Fruit fly (Drosophila melanogaster) whole organism, embryonic: ENCODE results near the gene Mpc1.

ENCODE experiments used
- Atf-2 ChIP-seq: fragments of 200-800 bp; sonication (Bioruptor generic); optimal IDR thresholded peaks from 2 replicates; lab custom pipeline; 2016; ENCODE audit warnings: missing biosample characterization, missing genetic modification characterization
- Atf6 ChIP-seq: fragments of 200-800 bp; sonication (Bioruptor generic); IDR thresholded peaks from 2 replicates; pipeline ENCODE4 v1.3.6; 2022; ENCODE audit warnings: missing biosample characterization, missing genetic modification characterization
- CG10959 ChIP-seq: fragments of 200-800 bp; sonication (Bioruptor generic); IDR thresholded peaks from 2 replicates; pipeline ENCODE4 v1.3.6; 2022; ENCODE audit warnings: missing biosample characterization, missing genetic modification characterization
- CG12155 ChIP-seq: fragments of 200-800 bp; sonication (Bioruptor generic); optimal IDR thresholded peaks from 3 replicates; lab custom pipeline; 2016; ENCODE audit warnings: missing biosample characterization, missing genetic modification characterization
- CG12236 ChIP-seq: fragments of 200-800 bp; sonication (Bioruptor generic); optimal IDR thresholded peaks from 2 replicates; lab custom pipeline; 2016; ENCODE audit warnings: missing biosample characterization, missing genetic modification characterization
- CG12744 ChIP-seq: fragments of 200-800 bp; sonication (Bioruptor generic); optimal IDR thresholded peaks from 2 replicates; lab custom pipeline; 2016; ENCODE audit warnings: missing biosample characterization, missing genetic modification characterization
- CG13775 ChIP-seq: fragments of 200-800 bp; sonication (Bioruptor generic); optimal IDR thresholded peaks from 3 replicates; lab custom pipeline; 2017; ENCODE audit warnings: missing biosample characterization, mild to moderate bottlenecking, missing genetic modification characterization
- CG16815 ChIP-seq: fragments of 200-800 bp; sonication (Bioruptor generic); optimal IDR thresholded peaks from 3 replicates; lab custom pipeline; 2017; ENCODE audit warnings: missing biosample characterization, mild to moderate bottlenecking, missing genetic modification characterization
- CG17829 ChIP-seq: fragments of 200-800 bp; optimal IDR thresholded peaks from 2 replicates; lab custom pipeline; 2019; ENCODE audit warnings: missing biosample characterization, mild to moderate bottlenecking, missing genetic modification characterization, moderate library complexity
- CG18476 ChIP-seq: fragments of 200-800 bp; sonication (Bioruptor generic); optimal IDR thresholded peaks from 2 replicates; lab custom pipeline; 2016; ENCODE audit warnings: missing biosample characterization, mild to moderate bottlenecking, missing genetic modification characterization
- CG18619 ChIP-seq: fragments of 200-800 bp; sonication (Bioruptor generic); optimal IDR thresholded peaks from 3 replicates; lab custom pipeline; 2017; ENCODE audit warnings: missing biosample characterization, mild to moderate bottlenecking, missing genetic modification characterization
- CG2120 ChIP-seq: fragments of 200-800 bp; sonication (Bioruptor generic); optimal IDR thresholded peaks from 3 replicates; lab custom pipeline; 2016; ENCODE audit warnings: missing biosample characterization, missing genetic modification characterization
- CG2129 ChIP-seq: fragments of 200-800 bp; sonication (Bioruptor generic); IDR thresholded peaks from 2 replicates; pipeline ENCODE4 v1.3.6; 2022; ENCODE audit warnings: missing biosample characterization, missing genetic modification characterization; ENCODE audit not compliant: partially characterized antibody
- CG2875 ChIP-seq: fragments of 200-800 bp; sonication (Bioruptor generic); optimal IDR thresholded peaks from 2 replicates; lab custom pipeline; 2017; ENCODE audit warnings: missing biosample characterization, mild to moderate bottlenecking, missing genetic modification characterization, missing genetic modification reagents
- CG32767 ChIP-seq: fragments of 200-800 bp; sonication (Bioruptor generic); IDR thresholded peaks from 2 replicates; pipeline ENCODE4 v1.3.6; 2022; ENCODE audit warnings: missing biosample characterization, missing genetic modification characterization
- CG4360 ChIP-seq: fragments of 200-800 bp; sonication (Bioruptor generic); IDR thresholded peaks from 2 replicates; pipeline ENCODE4 v1.3.6; 2022; ENCODE audit warnings: missing biosample characterization, missing genetic modification characterization
- CG4424 ChIP-seq: fragments of 200-800 bp; sonication (Bioruptor generic); optimal IDR thresholded peaks from 3 replicates; lab custom pipeline; 2016; ENCODE audit warnings: missing biosample characterization, missing genetic modification characterization
- CG6272 ChIP-seq: fragments of 200-800 bp; sonication (Bioruptor generic); IDR thresholded peaks from 2 replicates; pipeline ENCODE4 v1.3.6; 2022; ENCODE audit warnings: missing biosample characterization, missing genetic modification characterization
- CG6765 ChIP-seq: fragments of 200-800 bp; sonication (Bioruptor generic); optimal IDR thresholded peaks from 3 replicates; lab custom pipeline; 2017; ENCODE audit warnings: missing biosample characterization, mild to moderate bottlenecking, missing genetic modification characterization
- CoRest ChIP-seq: fragments of 200-800 bp; sonication (Bioruptor generic); optimal IDR thresholded peaks from 3 replicates; lab custom pipeline; 2018; ENCODE audit warnings: missing biosample characterization, mild to moderate bottlenecking, missing genetic modification characterization, moderate library complexity
- Dfd ChIP-seq, 2 experiments: fragments of >200 bp; optimal IDR thresholded peaks; 2 replicates each; lab custom pipeline; 2017; ENCODE audit warnings: missing biosample characterization in 2 of 2, missing genetic modification characterization in 2 of 2
- Dip2 ChIP-seq: fragments of 200-800 bp; sonication (Bioruptor generic); IDR thresholded peaks from 2 replicates; pipeline ENCODE4 v1.3.6; 2022; ENCODE audit warnings: missing biosample characterization, missing genetic modification characterization
- E2f2 ChIP-seq: fragments of 200-800 bp; sonication (Bioruptor generic); IDR thresholded peaks from 2 replicates; pipeline ENCODE4 v1.3.6; 2022; ENCODE audit warnings: missing biosample characterization, missing genetic modification characterization
- ERR ChIP-seq: fragments of 200-800 bp; sonication (Bioruptor generic); optimal IDR thresholded peaks from 2 replicates; lab custom pipeline; 2016; ENCODE audit warnings: missing biosample characterization, missing genetic modification characterization
- Fer3 ChIP-seq: fragments of 200-800 bp; sonication (Bioruptor generic); optimal IDR thresholded peaks from 2 replicates; lab custom pipeline; 2018; ENCODE audit warnings: missing biosample characterization, mild to moderate bottlenecking, missing genetic modification characterization, moderate library complexity
- HLHmδ ChIP-seq: fragments of 200-800 bp; sonication (Bioruptor generic); optimal IDR thresholded peaks from 2 replicates; lab custom pipeline; 2018; ENCODE audit warnings: missing biosample characterization, mild to moderate bottlenecking, missing genetic modification characterization, moderate library complexity
- Hand ChIP-seq: fragments of 200-800 bp; sonication (Bioruptor generic); optimal IDR thresholded peaks from 2 replicates; lab custom pipeline; 2017; ENCODE audit warnings: mild to moderate bottlenecking, missing biosample characterization, missing genetic modification reagents, missing genetic modification characterization
- Hmr ChIP-seq: fragments of 200-800 bp; sonication (Bioruptor generic); optimal IDR thresholded peaks from 3 replicates; lab custom pipeline; 2017; ENCODE audit warnings: mild to moderate bottlenecking, missing biosample characterization, missing genetic modification reagents, missing genetic modification characterization
- Hr3 ChIP-seq: fragments of 200-800 bp; sonication (Bioruptor generic); optimal IDR thresholded peaks from 3 replicates; lab custom pipeline; 2016; ENCODE audit warnings: missing biosample characterization, missing genetic modification characterization
- Kr ChIP-seq: fragments of 200-800 bp; sonication (Bioruptor generic); optimal IDR thresholded peaks from 2 replicates; lab custom pipeline; 2017; ENCODE audit warnings: missing biosample characterization, mild to moderate bottlenecking, missing genetic modification characterization
- Lhr ChIP-seq: fragments of 200-800 bp; sonication (Bioruptor generic); optimal IDR thresholded peaks from 3 replicates; lab custom pipeline; 2017; ENCODE audit warnings: mild to moderate bottlenecking, missing biosample characterization, missing genetic modification reagents, missing genetic modification characterization
- MTF-1 ChIP-seq: fragments of 200-800 bp; sonication (Bioruptor generic); optimal IDR thresholded peaks from 2 replicates; lab custom pipeline; 2018; ENCODE audit warnings: missing biosample characterization, mild to moderate bottlenecking, missing genetic modification characterization, borderline replicate concordance
- NC2β ChIP-seq: fragments of 200-800 bp; sonication (Bioruptor generic); optimal IDR thresholded peaks from 2 replicates; lab custom pipeline; 2016; ENCODE audit warnings: missing biosample characterization, missing genetic modification characterization
- NFAT ChIP-seq: fragments of 200-800 bp; sonication (Bioruptor generic); IDR thresholded peaks from 2 replicates; pipeline ENCODE4 v1.3.6; 2022; ENCODE audit warnings: missing biosample characterization, missing genetic modification characterization
- Nf-YC ChIP-seq: fragments of 200-800 bp; optimal IDR thresholded peaks from 3 replicates; lab custom pipeline; 2019; ENCODE audit warnings: missing biosample characterization, mild to moderate bottlenecking, missing genetic modification characterization, moderate library complexity
- Six4 ChIP-seq: fragments of 200-800 bp; sonication (Bioruptor generic); optimal IDR thresholded peaks from 2 replicates; lab custom pipeline; 2016; ENCODE audit warnings: missing biosample characterization, missing genetic modification characterization
- az2 ChIP-seq: fragments of 200-800 bp; sonication (Bioruptor generic); optimal IDR thresholded peaks from 3 replicates; lab custom pipeline; 2016; ENCODE audit warnings: missing biosample characterization, missing genetic modification characterization
- bcd ChIP-seq: fragments of 200-800 bp; sonication (Bioruptor generic); optimal IDR thresholded peaks from 2 replicates; lab custom pipeline; 2017; ENCODE audit warnings: missing biosample characterization, mild to moderate bottlenecking, missing genetic modification characterization
- crc ChIP-seq: fragments of 200-800 bp; sonication (Bioruptor generic); optimal IDR thresholded peaks from 2 replicates; lab custom pipeline; 2016; ENCODE audit warnings: missing biosample characterization, missing genetic modification characterization
- emc ChIP-seq: fragments of 200-800 bp; sonication (Bioruptor generic); optimal IDR thresholded peaks from 2 replicates; lab custom pipeline; 2016; ENCODE audit warnings: missing biosample characterization, missing genetic modification characterization
- ems ChIP-seq: fragments of 200-800 bp; sonication (Bioruptor generic); optimal IDR thresholded peaks from 3 replicates; lab custom pipeline; 2016; ENCODE audit warnings: missing biosample characterization, missing genetic modification characterization
- ewg ChIP-seq: fragments of 200-800 bp; sonication (Bioruptor generic); optimal IDR thresholded peaks from 3 replicates; lab custom pipeline; 2017; ENCODE audit warnings: mild to moderate bottlenecking, missing biosample characterization, missing genetic modification reagents, missing genetic modification characterization
- gce ChIP-seq: fragments of 200-800 bp; sonication (Bioruptor generic); IDR thresholded peaks from 3 replicates; pipeline ENCODE4 v1.3.6; 2022; ENCODE audit warnings: missing biosample characterization, missing genetic modification characterization
- lmd ChIP-seq: fragments of 200-800 bp; sonication (Bioruptor generic); IDR thresholded peaks from 2 replicates; pipeline ENCODE4 v1.3.6; 2022; ENCODE audit warnings: missing biosample characterization, missing genetic modification characterization
- lov ChIP-seq, 2 experiments: fragments of 200-800 bp in 1 of 2; fragments of >200 bp in 1 of 2; sonication (Bioruptor generic) in 1 of 2; IDR thresholded peaks in 1 of 2; optimal IDR thresholded peaks in 1 of 2; 2 replicates in 1 of 2; 3 replicates in 1 of 2; pipeline versions ENCODE4 v1.3.6 to Lab custom; 2017 to 2022; ENCODE audit warnings: missing biosample characterization in 1 of 2, missing genetic modification characterization in 1 of 2
- nmo ChIP-seq: fragments of 200-800 bp; sonication (Bioruptor generic); optimal IDR thresholded peaks from 2 replicates; lab custom pipeline; 2018; ENCODE audit warnings: missing biosample characterization, mild to moderate bottlenecking, missing genetic modification characterization, moderate library complexity
- pho ChIP-seq: fragments of 200-800 bp; sonication (Bioruptor generic); optimal IDR thresholded peaks from 2 replicates; lab custom pipeline; 2016; ENCODE audit warnings: missing biosample characterization, missing genetic modification characterization
- pzg ChIP-seq: fragments of 200-800 bp; sonication (Bioruptor generic); optimal IDR thresholded peaks from 3 replicates; lab custom pipeline; 2018; ENCODE audit warnings: missing biosample characterization, mild to moderate bottlenecking, missing genetic modification characterization, moderate library complexity
- run ChIP-seq: fragments of 200-800 bp; sonication (Bioruptor generic); optimal IDR thresholded peaks from 3 replicates; lab custom pipeline; 2018; ENCODE audit warnings: missing biosample characterization, mild to moderate bottlenecking, missing genetic modification characterization
- slou ChIP-seq: fragments of 200-800 bp; sonication (Bioruptor generic); optimal IDR thresholded peaks from 3 replicates; lab custom pipeline; 2016; ENCODE audit warnings: missing biosample characterization, missing genetic modification characterization
- tap ChIP-seq: fragments of 200-800 bp; optimal IDR thresholded peaks from 3 replicates; lab custom pipeline; 2019; ENCODE audit warnings: missing biosample characterization, mild to moderate bottlenecking, missing genetic modification characterization, moderate library complexity

Gene Mpc1

DNA sequence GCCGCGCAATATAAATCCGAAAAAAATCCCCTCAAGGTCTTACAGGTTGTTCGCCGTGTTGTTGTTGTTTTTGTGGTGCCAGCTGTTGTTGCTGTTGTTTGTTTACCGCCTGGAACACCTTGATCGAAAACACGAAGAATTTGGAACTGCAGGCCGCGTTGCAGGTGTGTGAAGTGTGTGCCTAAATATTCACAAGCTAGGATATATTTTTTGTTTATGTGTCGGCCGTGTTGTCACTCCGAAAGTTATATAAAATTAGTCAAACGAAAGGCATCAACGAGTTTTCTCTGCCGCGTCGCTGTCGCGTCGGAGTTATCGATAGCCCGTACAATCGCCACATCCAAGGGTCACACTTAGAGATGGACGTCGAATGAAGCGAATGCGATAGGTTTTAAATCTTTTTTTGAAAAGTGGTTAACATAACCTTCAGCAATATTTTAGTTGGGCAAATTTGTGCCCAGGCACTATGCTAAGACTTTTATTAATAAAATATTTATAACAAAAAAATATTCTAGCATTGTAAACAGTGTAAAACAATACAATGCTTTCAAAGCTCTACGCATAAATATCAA is at the start of gene Mpc1:
Gene Mpc1 (minus strand): TSS at position 314 of the 572 bp plus-strand sequence.
- no peak for TF ChIP-seq Dfd (GFP tag; optimal IDR thresholded peaks at IDR 0.05; lab: Kevin White, UChicago)
- no peak for TF ChIP-seq Fer3
- TF ChIP-seq CG12744 (GFP tag; lab: Kevin White, UChicago), result no peak
- TF ChIP-seq ewg (GFP tag; lab: Kevin White, UChicago), result no peak
- TF ChIP-seq run, result no peak
- peak; percentile 61 for TF ChIP-seq NFAT (GFP tag; lab: Robert Waterston, UW)
- peak; percentile 53; the same call in 1 of the 2 replicates for TF ChIP-seq CG6272 (GFP tag; lab: Robert Waterston, UW)
- TF ChIP-seq CoRest, result no peak
- no peak for TF ChIP-seq CG12236
- no peak for TF ChIP-seq Hand
- TF ChIP-seq crc (GFP tag; lab: Kevin White, UChicago), result no peak
- no peak for TF ChIP-seq Lhr (GFP tag; lab: Kevin White, UChicago)
- no peak for TF ChIP-seq emc (GFP tag; lab: Kevin White, UChicago)
- no peak for TF ChIP-seq CG32767 (GFP tag; lab: Robert Waterston, UW)
- TF ChIP-seq CG4424 (GFP tag; lab: Kevin White, UChicago), result no peak
- TF ChIP-seq az2 (GFP tag; lab: Kevin White, UChicago), result no peak
- TF ChIP-seq lov (optimal IDR thresholded peaks at IDR 0.05; lab: Kevin White, UChicago), result no peak
- 0 out of 3 replicates have a peak, but pooled peaks have one; percentile 18 for TF ChIP-seq lov (GFP tag; IDR thresholded peaks at IDR 0.05; lab: Robert Waterston, UW)
- no peak for TF ChIP-seq CG10959 (GFP tag; lab: Robert Waterston, UW)
- TF ChIP-seq CG18476 (GFP tag; lab: Kevin White, UChicago), result no peak
- peak; percentile 51 for TF ChIP-seq ERR (GFP tag; lab: Kevin White, UChicago)
- peak; percentile 97 for TF ChIP-seq CG4360 (GFP tag; lab: Robert Waterston, UW)
- TF ChIP-seq CG2875 (GFP tag; lab: Kevin White, UChicago), result no peak
- no peak for TF ChIP-seq CG18619
- TF ChIP-seq pho (GFP tag; lab: Kevin White, UChicago), result no peak
- TF ChIP-seq bcd (GFP tag; lab: Kevin White, UChicago), result no peak
- TF ChIP-seq CG17829 (tag; lab: Kevin White, UChicago), result no peak
- no peak for TF ChIP-seq Atf6 (GFP tag; lab: Robert Waterston, UW)
- no peak for TF ChIP-seq Kr (GFP tag; lab: Kevin White, UChicago)
- TF ChIP-seq CG2120, result peak; percentile 30
- peak; percentile 72 for TF ChIP-seq E2f2 (GFP tag; lab: Robert Waterston, UW)
- no peak for TF ChIP-seq CG13775 (GFP tag; lab: Kevin White, UChicago)
- TF ChIP-seq Hmr, result no peak
- no peak for TF ChIP-seq Nf-YC (tag; lab: Kevin White, UChicago)
- TF ChIP-seq CG12155 (GFP tag; lab: Kevin White, UChicago), result no peak
- TF ChIP-seq MTF-1, result no peak
- TF ChIP-seq pzg, result peak; percentile 55
- TF ChIP-seq CG6765 (GFP tag; lab: Kevin White, UChicago), result no peak
- TF ChIP-seq gce (GFP tag; lab: Robert Waterston, UW), result no peak
- TF ChIP-seq CG16815, result no peak
- TF ChIP-seq ems (GFP tag; lab: Kevin White, UChicago), result no peak
- no peak for TF ChIP-seq tap
- no peak; the same call in 1 of the 2 replicates for TF ChIP-seq lmd (GFP tag; lab: Robert Waterston, UW)
- no peak for TF ChIP-seq NC2β (GFP tag; lab: Kevin White, UChicago)
- TF ChIP-seq Six4 (GFP tag; lab: Kevin White, UChicago), result no peak
- no peak for TF ChIP-seq Atf-2 (GFP tag; lab: Kevin White, UChicago)
- TF ChIP-seq CG2129 (GFP tag; lab: Robert Waterston, UW), result no peak
- peak; percentile 22 for TF ChIP-seq nmo (GFP tag; lab: Kevin White, UChicago)
- TF ChIP-seq HLHmδ (GFP tag; lab: Kevin White, UChicago), result no peak
- no peak for TF ChIP-seq Hr3 (GFP tag; lab: Kevin White, UChicago)
- no peak for TF ChIP-seq Dip2 (GFP tag; lab: Robert Waterston, UW)
- no peak for TF ChIP-seq slou (GFP tag; lab: Kevin White, UChicago)
